Fruit fly (Drosophila melanogaster): ENCODE results near the gene Nsf2.

dm6 chr3R:13840956-13841355, 3.2 kb upstream of the Nsf2 start:
- TF ChIP-seq achi (GFP tag; optimal IDR thresholded peaks at IDR 0.05) (peak; percentile 73), spab (GFP tag; optimal IDR thresholded peaks at IDR 0.05) (peak; percentile 56), pdm3 (GFP tag; optimal IDR thresholded peaks at IDR 0.05) (peak; percentile 64), esn (GFP tag; optimal IDR thresholded peaks at IDR 0.05) (peak; percentile 62), eg (GFP tag; IDR thresholded peaks at IDR 0.05) (peak; percentile 72), CG3919 (GFP tag; optimal IDR thresholded peaks at IDR 0.05) (peak; percentile 69), Sox15 (GFP tag; optimal IDR thresholded peaks at IDR 0.05) (peak; percentile 28), Smox (GFP tag; optimal IDR thresholded peaks at IDR 0.05) (peak; percentile 48), CG1621 (tag; optimal IDR thresholded peaks at IDR 0.05) (peak; percentile 48), OdsH (GFP tag; optimal IDR thresholded peaks at IDR 0.05) (peak; percentile 52), vri (GFP tag; optimal IDR thresholded peaks at IDR 0.05) (peak; percentile 35), Sox102F (GFP tag; optimal IDR thresholded peaks at IDR 0.05) (peak; percentile 41), CG3032 (tag; optimal IDR thresholded peaks at IDR 0.05) (peak; percentile 63)

Measured in whole organism, prepupa.